Fruit fly (Drosophila melanogaster): Measurements from ENCODE around the gene CG6790.

DNA sequence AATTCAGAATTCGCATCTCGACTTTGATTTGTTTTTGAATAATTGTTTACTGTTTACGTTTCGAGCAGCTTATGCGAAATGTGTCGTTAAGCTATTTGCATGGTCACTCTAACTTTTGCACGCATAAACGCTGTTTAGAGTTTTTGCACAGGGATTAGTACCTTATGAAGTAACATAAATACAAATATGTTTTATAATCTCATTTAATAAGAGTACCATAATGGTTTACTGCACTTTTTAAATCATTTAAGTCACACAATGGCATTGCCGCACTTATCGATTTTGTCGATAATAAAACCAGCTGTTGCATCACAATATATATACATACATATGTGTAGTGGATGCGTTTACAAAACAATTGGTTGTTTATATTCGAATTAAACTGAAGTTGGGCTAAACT lies 48.0 kb upstream of the CG6790 start, which contains the start of the genes CG6813 and CG18764:
- TF ChIP-seq Sp1 (GFP tag; optimal IDR thresholded peaks at IDR 0.05) (no peak), usp (GFP tag; optimal IDR thresholded peaks at IDR 0.05) (no peak), h (GFP tag; optimal IDR thresholded peaks at IDR 0.05) (no peak), Abd-B (GFP tag; optimal IDR thresholded peaks at IDR 0.05) (no peak)

All from whole organism, wandering third instar larva.